Worm (Caenorhabditis elegans) whole organism, late embryonic: Measurements from ENCODE around the gene ZK1010.4.

Source experiments
- C08G9.2 ChIP-seq: sonication (generic microtip); optimal IDR thresholded peaks from 2 replicates; lab custom pipeline; 2016; ENCODE audit warnings: mild to moderate bottlenecking, missing genetic modification characterization, moderate library complexity, missing compliant biosample characterization
- K09A11.1 ChIP-seq: sonication (generic microtip); optimal IDR thresholded peaks from 2 replicates; lab custom pipeline; 2017; ENCODE audit warnings: antibody characterized with exemption, mild to moderate bottlenecking, missing genetic modification characterization, missing compliant biosample characterization; ENCODE audit not compliant: insufficient read depth
- ama-1 ChIP-seq: fragments of 150-350 bp; optimal IDR thresholded peaks from 2 replicates; lab custom pipeline; 2014
- ceh-14 ChIP-seq: sonication (generic microtip); optimal IDR thresholded peaks from 2 replicates; lab custom pipeline; 2016; ENCODE audit warnings: missing genotype, missing genetic modification characterization, missing compliant biosample characterization
- ceh-19 ChIP-seq: fragments of 200-800 bp; sonication (Bioruptor generic); optimal IDR thresholded peaks from 2 replicates; lab custom pipeline; 2018; ENCODE audit warnings: mild to moderate bottlenecking, missing genetic modification characterization, missing compliant biosample characterization
- ceh-34 ChIP-seq: sonication (generic microtip); optimal IDR thresholded peaks from 2 replicates; lab custom pipeline; 2016; ENCODE audit warnings: mild to moderate bottlenecking, missing genetic modification characterization, missing compliant biosample characterization
- ceh-45 ChIP-seq: fragments of 200-800 bp; sonication (Bioruptor generic); IDR thresholded peaks from 2 replicates; pipeline ENCODE4 v1.3.6; 2022; ENCODE audit warnings: missing genetic modification reagents, missing genetic modification characterization, missing compliant biosample characterization
- ceh-48 ChIP-seq: sonication (generic microtip); optimal IDR thresholded peaks from 2 replicates; lab custom pipeline; 2016; ENCODE audit warnings: missing genetic modification characterization, inconsistent platforms, missing compliant biosample characterization
- ceh-6 ChIP-seq: fragments of 200-800 bp; sonication (Bioruptor generic); optimal IDR thresholded peaks from 2 replicates; lab custom pipeline; 2018; ENCODE audit warnings: mild to moderate bottlenecking, missing genetic modification characterization, missing compliant biosample characterization
- che-1 ChIP-seq: sonication (generic microtip); optimal IDR thresholded peaks from 2 replicates; lab custom pipeline; 2016; ENCODE audit warnings: mild to moderate bottlenecking, missing genetic modification characterization, missing compliant biosample characterization
- dmd-4 ChIP-seq: sonication (generic microtip); optimal IDR thresholded peaks from 2 replicates; lab custom pipeline; 2016; ENCODE audit warnings: borderline replicate concordance, missing genetic modification characterization, missing compliant biosample characterization
- dve-1 ChIP-seq: sonication (generic microtip); optimal IDR thresholded peaks from 2 replicates; lab custom pipeline; 2017; ENCODE audit warnings: antibody characterized with exemption, mild to moderate bottlenecking, missing genetic modification characterization, missing compliant biosample characterization
- elt-2 ChIP-seq: sonication (generic microtip); optimal IDR thresholded peaks from 2 replicates; lab custom pipeline; 2016; ENCODE audit warnings: missing genetic modification reagents, missing genetic modification characterization, missing compliant biosample characterization
- elt-4 ChIP-seq: sonication (generic microtip); optimal IDR thresholded peaks from 2 replicates; lab custom pipeline; 2016; ENCODE audit warnings: missing genetic modification characterization, missing compliant biosample characterization
- fax-1 ChIP-seq: sonication (generic microtip); optimal IDR thresholded peaks from 2 replicates; lab custom pipeline; 2016; ENCODE audit warnings: missing genotype, missing genetic modification characterization, missing compliant biosample characterization
- fkh-10 ChIP-seq: fragments of 150-350 bp; optimal IDR thresholded peaks from 2 replicates; lab custom pipeline; 2014; ENCODE audit warnings: missing biosample characterization, missing genetic modification reagents, missing genetic modification characterization
- gmeb-2 ChIP-seq: sonication (generic microtip); optimal IDR thresholded peaks from 2 replicates; lab custom pipeline; 2016; ENCODE audit warnings: missing genetic modification characterization, inconsistent platforms, missing compliant biosample characterization
- hlh-15 ChIP-seq: sonication (generic microtip); optimal IDR thresholded peaks from 2 replicates; lab custom pipeline; 2016; ENCODE audit warnings: missing genetic modification characterization, missing compliant biosample characterization
- hlh-8 ChIP-seq: sonication (generic microtip); optimal IDR thresholded peaks from 2 replicates; lab custom pipeline; 2016; ENCODE audit warnings: missing genotype, missing genetic modification characterization, missing compliant biosample characterization
- lin-11 ChIP-seq: fragments of 200-800 bp; sonication (Bioruptor generic); optimal IDR thresholded peaks from 2 replicates; lab custom pipeline; 2018; ENCODE audit warnings: mild to moderate bottlenecking, missing genetic modification characterization, missing compliant biosample characterization
- nfya-1 ChIP-seq: sonication (generic microtip); optimal IDR thresholded peaks from 2 replicates; lab custom pipeline; 2017; ENCODE audit warnings: missing genetic modification characterization, mild to moderate bottlenecking, missing compliant biosample characterization, antibody characterized with exemption, moderate library complexity
- nhr-232 ChIP-seq: sonication (generic microtip); optimal IDR thresholded peaks from 2 replicates; lab custom pipeline; 2016; ENCODE audit warnings: missing genetic modification characterization, missing compliant biosample characterization
- npax-4 ChIP-seq: sonication (generic microtip); optimal IDR thresholded peaks from 2 replicates; lab custom pipeline; 2016; ENCODE audit warnings: missing genetic modification characterization, missing compliant biosample characterization
- pax-1 ChIP-seq: fragments of 150-350 bp; optimal IDR thresholded peaks from 2 replicates; lab custom pipeline; 2014; ENCODE audit warnings: missing biosample characterization, missing genetic modification characterization
- pqm-1 ChIP-seq: sonication (generic microtip); optimal IDR thresholded peaks from 2 replicates; lab custom pipeline; 2016; ENCODE audit warnings: missing genetic modification characterization, missing compliant biosample characterization
- pros-1 ChIP-seq: fragments of 150-350 bp; optimal IDR thresholded peaks from 2 replicates; lab custom pipeline; 2014; ENCODE audit warnings: missing biosample characterization, missing genetic modification reagents, missing genetic modification characterization
- sox-2 ChIP-seq: fragments of 200-800 bp; sonication (Bioruptor generic); IDR thresholded peaks from 2 replicates; pipeline ENCODE4 v1.3.6; 2022; ENCODE audit warnings: missing genetic modification reagents, missing genetic modification characterization, missing compliant biosample characterization
- sox-4 ChIP-seq: sonication (generic microtip); optimal IDR thresholded peaks from 2 replicates; lab custom pipeline; 2017; ENCODE audit warnings: mild to moderate bottlenecking, missing genetic modification characterization, inconsistent platforms, missing compliant biosample characterization
- tbx-7 ChIP-seq: sonication (generic microtip); optimal IDR thresholded peaks from 2 replicates; lab custom pipeline; 2016; ENCODE audit warnings: missing genotype, missing genetic modification characterization, missing compliant biosample characterization
- unc-55 ChIP-seq: sonication (generic microtip); optimal IDR thresholded peaks from 2 replicates; lab custom pipeline; 2017; ENCODE audit warnings: missing biosample characterization, missing genetic modification reagents, missing genetic modification characterization

Gene ZK1010.4

DNA sequence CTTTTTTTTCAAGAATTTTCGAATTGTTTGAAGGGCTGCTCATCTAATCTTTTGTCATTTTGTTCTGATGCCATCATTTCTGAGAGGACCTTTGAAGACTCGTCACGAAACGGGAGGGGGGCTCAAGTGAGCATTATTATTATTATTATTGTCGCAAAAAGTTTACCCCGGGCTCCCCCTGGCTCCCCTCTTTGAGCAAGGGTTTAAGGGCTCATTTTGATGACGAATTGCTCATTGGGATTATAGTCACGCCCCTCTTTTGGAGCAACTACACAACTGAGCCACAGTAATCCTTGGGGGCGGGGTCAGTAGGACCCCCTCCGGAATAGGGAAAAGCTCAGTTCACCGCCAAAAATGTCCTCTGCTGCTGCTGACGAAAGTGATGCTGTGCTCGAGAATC is 38.6 kb upstream of the ZK1010.4 start, which contains the start of gene unc-25:
unc-25 (plus strand) TSS at position 345 of the 400 bp plus-strand sequence.
- TF ChIP-seq ceh-34 (tag; lab: Kevin White, UChicago) (no peak), pax-1 (tag; lab: Kevin White, UChicago) (no peak), dmd-4 (tag; lab: Kevin White, UChicago) (no peak), ceh-6 (GFP tag; lab: Kevin White, UChicago) (no peak), lin-11 (tag; lab: Kevin White, UChicago) (no peak), ceh-19 (no peak)

DNA sequence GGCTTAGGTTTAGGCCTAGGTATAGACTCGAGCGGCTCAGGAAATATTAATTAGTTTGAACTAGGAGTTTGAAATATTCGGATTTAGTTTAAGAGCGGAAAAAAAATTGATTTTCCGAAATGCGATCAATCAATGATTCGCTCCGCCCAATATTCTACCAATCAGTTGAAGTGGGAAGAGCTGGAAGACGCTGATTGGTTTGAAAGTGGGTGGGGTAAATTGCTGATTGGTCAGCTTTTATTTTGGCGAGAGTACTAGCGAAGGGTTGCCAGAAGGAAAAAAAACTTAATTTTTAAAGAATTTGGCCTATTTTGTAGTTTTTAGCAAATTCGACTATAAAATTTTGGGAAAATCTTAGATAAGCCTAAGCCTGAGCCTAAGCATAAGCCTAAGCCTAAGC is 36.8 kb upstream of the ZK1010.4 start:
- TF ChIP-seq nfya-1 (tag; lab: Kevin White, UChicago) (peak; percentile 98), nhr-232 (tag; lab: Kevin White, UChicago) (no peak)

DNA sequence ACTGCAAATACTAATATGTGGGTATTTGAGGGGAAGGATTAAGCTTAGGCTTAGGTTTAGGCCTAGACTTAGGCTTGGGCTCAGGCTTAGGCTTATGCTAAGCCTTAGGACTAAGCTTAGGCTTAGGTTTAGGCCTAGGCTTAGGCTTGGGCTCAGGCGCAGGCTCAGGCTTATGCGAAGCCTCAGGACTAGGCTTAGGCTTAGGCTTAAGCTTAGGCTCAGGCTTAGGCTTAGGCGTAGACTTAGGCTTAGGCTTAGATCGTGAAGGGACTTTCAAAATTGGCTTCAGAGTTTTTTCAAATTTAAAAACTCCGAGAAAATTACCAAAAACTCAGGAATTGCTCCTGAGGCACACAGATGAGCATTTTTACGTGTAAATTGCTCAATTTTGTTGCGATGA is 35.8 kb upstream of the ZK1010.4 start:
- TF ChIP-seq unc-55 (GFP tag; lab: Kevin White, UChicago) (no peak), dve-1 (tag; lab: Kevin White, UChicago) (peak; percentile 42), pqm-1 (tag; lab: Kevin White, UChicago) (no peak), ceh-45 (GFP tag; lab: Robert Waterston, UW) (no peak), fax-1 (tag; lab: Kevin White, UChicago) (no peak)

DNA sequence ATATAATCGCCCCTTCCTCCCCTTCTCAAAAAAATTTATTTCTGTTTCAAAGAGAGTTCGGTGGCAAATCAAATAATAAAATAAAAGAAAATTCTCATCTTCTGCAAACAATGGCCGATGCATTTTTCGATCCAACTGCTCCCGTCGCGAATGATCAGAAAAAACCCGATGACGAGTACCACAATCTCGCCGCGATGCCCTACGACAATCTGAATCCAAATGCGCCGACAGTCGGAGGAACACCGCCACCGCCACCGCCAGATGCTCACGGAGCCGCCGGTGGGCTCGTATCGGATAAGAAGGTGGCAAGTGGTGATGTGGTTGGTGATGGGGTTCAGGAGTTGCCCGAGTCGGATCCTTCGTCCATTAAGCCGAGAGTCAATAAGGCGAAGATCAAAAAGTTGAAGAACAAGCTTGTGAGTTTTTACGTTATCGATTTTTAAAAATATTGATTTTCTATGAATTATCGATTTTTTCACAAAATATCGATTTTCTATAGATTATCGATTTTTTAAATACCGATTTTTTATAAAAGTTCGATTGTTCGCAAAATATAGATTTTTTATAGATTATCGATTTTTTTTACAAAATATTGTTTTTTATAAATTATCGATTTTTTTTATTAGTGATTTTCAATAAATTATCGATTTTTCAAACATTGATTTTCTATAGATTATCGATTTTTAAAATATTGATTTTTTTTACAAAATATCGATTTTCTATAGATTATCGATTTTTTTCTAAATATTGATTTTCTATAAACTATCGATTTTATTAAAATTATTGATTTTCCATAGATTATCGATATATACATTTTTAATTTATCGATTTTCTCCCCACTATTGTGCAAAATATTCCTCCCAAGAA is 29.3 kb upstream of the ZK1010.4 start, which contains the start of gene Y39E4A.1:
Y39E4A.1 (plus strand) TSS at position 51 of the 867 bp plus-strand sequence.
- TF ChIP-seq K09A11.1 (tag; lab: Kevin White, UChicago) = no peak
- TF ChIP-seq ceh-48 = peak; percentile 44
- TF ChIP-seq, all 69 proteins: peak for 1

DNA sequence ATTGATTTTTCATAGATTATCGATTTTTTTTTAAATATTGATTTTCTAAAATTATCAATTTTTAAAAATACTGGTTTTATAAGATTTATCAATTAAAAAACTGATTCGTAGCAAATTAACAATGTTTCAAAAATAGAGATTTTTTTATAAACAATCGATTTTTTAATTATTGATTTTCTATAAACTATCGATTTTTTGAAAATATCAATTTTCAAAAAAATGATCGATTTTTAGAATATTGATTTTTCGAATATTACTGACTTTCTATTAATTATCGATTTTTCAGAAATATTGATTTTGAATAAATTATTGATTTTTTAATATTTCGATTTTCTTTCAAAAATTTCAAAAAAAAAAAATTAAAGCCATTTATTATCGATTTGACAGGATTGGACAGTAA is 28.3 kb upstream of the ZK1010.4 start:
- TF ChIP-seq sox-4 (tag; lab: Kevin White, UChicago) = no peak
- no peak for TF ChIP-seq elt-4 (tag; lab: Kevin White, UChicago)
- no peak for TF ChIP-seq K09A11.1 (tag; lab: Kevin White, UChicago)
- no peak for TF ChIP-seq tbx-7 (tag; lab: Kevin White, UChicago)
- TF ChIP-seq gmeb-2 (tag; lab: Kevin White, UChicago) = no peak
- no peak for TF ChIP-seq hlh-15 (tag; lab: Kevin White, UChicago)
- no peak for TF ChIP-seq pros-1
- no peak for TF ChIP-seq fkh-10
- no peak for TF ChIP-seq ceh-14 (tag; lab: Kevin White, UChicago)
- no peak for TF ChIP-seq C08G9.2 (tag; lab: Kevin White, UChicago)
- TF ChIP-seq npax-4 = no peak
- no peak for TF ChIP-seq hlh-8
- TF ChIP-seq sox-2 (GFP tag; lab: Robert Waterston, UW) = no peak
- TF ChIP-seq che-1 (tag; lab: Kevin White, UChicago) = no peak
- no peak for TF ChIP-seq pax-1 (tag; lab: Kevin White, UChicago)
- no peak for TF ChIP-seq ama-1 (lab: Kevin White, UChicago)
- TF ChIP-seq, all 69 proteins: peak for 0

DNA sequence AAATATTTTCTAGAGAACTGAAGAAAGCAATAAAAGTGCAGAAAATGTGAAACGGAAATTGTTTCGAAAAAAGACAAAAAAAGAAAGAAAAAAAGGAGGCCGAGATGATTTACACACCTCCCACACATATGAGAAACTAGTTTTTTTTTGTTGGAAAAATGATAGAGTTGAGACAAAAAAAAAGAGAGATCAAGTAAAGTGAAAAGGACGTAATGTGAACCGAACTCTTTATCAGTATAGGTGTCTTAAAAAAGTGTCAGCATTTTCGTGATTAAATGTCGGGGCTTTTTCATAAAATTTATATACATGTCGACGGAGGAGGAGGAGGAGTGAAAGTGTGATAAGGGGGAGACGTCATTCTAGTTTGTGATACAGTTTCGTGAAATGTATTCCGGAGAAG is 21.6 kb upstream of the ZK1010.4 start:
- TF ChIP-seq elt-2 (tag; lab: Kevin White, UChicago) = peak; percentile 10
- no peak for TF ChIP-seq dmd-4 (tag; lab: Kevin White, UChicago)
